Fruit fly (Drosophila melanogaster) whole organism, pupa: Measurements from ENCODE around the gene ldbr.

ENCODE experiments used
- CG10348 ChIP-seq: fragments of 200-800 bp; sonication (Bioruptor generic); IDR thresholded peaks from 2 replicates; pipeline ENCODE4 v1.3.6; 2022; ENCODE audit warnings: missing biosample characterization, missing genetic modification characterization
- CG12605 ChIP-seq: fragments of 200-800 bp; sonication (Bioruptor generic); IDR thresholded peaks from 2 replicates; pipeline ENCODE4 v1.3.6; 2022; ENCODE audit warnings: missing biosample characterization, missing genetic modification characterization
- CG13204 ChIP-seq: fragments of 200-800 bp; sonication (Bioruptor generic); optimal IDR thresholded peaks from 2 replicates; lab custom pipeline; 2018; ENCODE audit warnings: missing biosample characterization, mild to moderate bottlenecking, missing genetic modification characterization, moderate library complexity
- CG14655 ChIP-seq: fragments of 200-800 bp; sonication (Bioruptor generic); optimal IDR thresholded peaks from 3 replicates; lab custom pipeline; 2017; ENCODE audit warnings: mild to moderate bottlenecking, missing biosample characterization, missing genetic modification reagents, missing genetic modification characterization
- CG15710 ChIP-seq: fragments of 200-800 bp; sonication (Bioruptor generic); optimal IDR thresholded peaks from 2 replicates; lab custom pipeline; 2018; ENCODE audit warnings: missing biosample characterization, mild to moderate bottlenecking, missing genetic modification characterization, moderate library complexity
- CG17806 ChIP-seq: fragments of 200-800 bp; sonication (Bioruptor generic); optimal IDR thresholded peaks from 2 replicates; lab custom pipeline; 2018; ENCODE audit warnings: missing biosample characterization, mild to moderate bottlenecking, missing genetic modification characterization, moderate library complexity
- CG32121 ChIP-seq: fragments of 200-800 bp; sonication (Bioruptor generic); IDR thresholded peaks from 2 replicates; pipeline ENCODE4 v1.3.6; 2022; ENCODE audit warnings: missing biosample characterization, missing genetic modification characterization
- CG34367 ChIP-seq: fragments of 200-800 bp; sonication (Bioruptor generic); optimal IDR thresholded peaks from 2 replicates; lab custom pipeline; 2018; ENCODE audit warnings: missing biosample characterization, mild to moderate bottlenecking, missing genetic modification characterization
- CG4496 ChIP-seq: fragments of 200-800 bp; sonication (Bioruptor generic); IDR thresholded peaks from 3 replicates; pipeline ENCODE4 v1.3.6; 2022; ENCODE audit warnings: missing biosample characterization, missing genetic modification characterization
- CG8159 ChIP-seq: fragments of 200-800 bp; sonication (Bioruptor generic); optimal IDR thresholded peaks from 3 replicates; lab custom pipeline; 2018; ENCODE audit warnings: missing biosample characterization, mild to moderate bottlenecking, missing genetic modification characterization, moderate library complexity
- CG8301 ChIP-seq: fragments of 200-800 bp; sonication (Bioruptor generic); optimal IDR thresholded peaks from 2 replicates; lab custom pipeline; 2018; ENCODE audit warnings: missing biosample characterization, mild to moderate bottlenecking, missing genetic modification characterization
- CG9948 ChIP-seq: fragments of 200-800 bp; sonication (Bioruptor generic); optimal IDR thresholded peaks from 2 replicates; lab custom pipeline; 2018; ENCODE audit warnings: missing biosample characterization, mild to moderate bottlenecking, missing genetic modification characterization, moderate library complexity
- D1 ChIP-seq: fragments of 200-800 bp; sonication (Bioruptor generic); optimal IDR thresholded peaks from 2 replicates; lab custom pipeline; 2018; ENCODE audit warnings: missing biosample characterization, mild to moderate bottlenecking, missing genetic modification characterization, moderate library complexity
- EcR ChIP-seq: fragments of 200-800 bp; sonication (Bioruptor generic); optimal IDR thresholded peaks from 3 replicates; lab custom pipeline; 2019; ENCODE audit warnings: missing biosample characterization, missing genetic modification characterization, mild to moderate bottlenecking, moderate library complexity, missing genetic modification reagents
- Ets98B ChIP-seq: fragments of 200-800 bp; sonication (Bioruptor generic); IDR thresholded peaks from 2 replicates; pipeline ENCODE4 v1.3.6; 2022; ENCODE audit warnings: missing biosample characterization, missing genetic modification characterization
- Pif1A ChIP-seq: fragments of 200-800 bp; sonication (Bioruptor generic); optimal IDR thresholded peaks from 3 replicates; lab custom pipeline; 2016; ENCODE audit warnings: missing biosample characterization, missing genetic modification characterization
- Pif1B ChIP-seq: fragments of 200-800 bp; sonication (Bioruptor generic); optimal IDR thresholded peaks from 3 replicates; lab custom pipeline; 2016; ENCODE audit warnings: missing biosample characterization, missing genetic modification characterization
- Snoo ChIP-seq: fragments of 200-800 bp; sonication (Bioruptor generic); optimal IDR thresholded peaks from 3 replicates; lab custom pipeline; 2017; ENCODE audit warnings: missing biosample characterization, mild to moderate bottlenecking, missing genetic modification characterization, inconsistent platforms
- fd96Ca ChIP-seq: fragments of 200-800 bp; sonication (Bioruptor generic); IDR thresholded peaks from 3 replicates; pipeline ENCODE4 v1.3.6; 2022; ENCODE audit warnings: missing biosample characterization, missing genetic modification characterization
- gl ChIP-seq: fragments of 200-800 bp; sonication (Bioruptor generic); optimal IDR thresholded peaks from 2 replicates; lab custom pipeline; 2018; ENCODE audit warnings: missing biosample characterization, mild to moderate bottlenecking, missing genetic modification characterization
- rn ChIP-seq: fragments of 200-800 bp; sonication (Bioruptor generic); IDR thresholded peaks from 2 replicates; pipeline ENCODE4 v1.3.6; 2022; ENCODE audit warnings: missing biosample characterization, missing genetic modification characterization

ldbr gene

DNA sequence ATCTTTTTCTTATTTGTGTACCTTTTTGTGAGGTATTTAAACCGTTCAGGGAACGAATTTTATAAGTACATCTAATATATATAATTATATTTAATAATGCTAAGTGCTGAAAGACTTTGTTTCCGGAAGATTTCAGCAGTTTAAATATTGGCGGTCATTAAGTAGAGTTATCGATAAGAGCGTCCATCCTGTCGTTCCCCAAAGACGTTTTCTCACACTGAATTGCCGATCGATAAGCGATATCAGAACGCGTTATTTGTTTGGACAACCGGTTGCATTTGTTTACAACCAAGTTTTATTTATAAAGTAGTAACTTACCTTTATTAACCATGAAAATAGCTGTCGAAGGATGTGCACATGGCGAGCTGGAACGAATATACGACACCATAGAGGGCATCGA is at the start of gene ldbr:
Gene ldbr, plus strand, starts transcription at position 238 of the 400 bp plus-strand sequence.
- no peak for TF ChIP-seq CG8159 (tag; lab: Kevin White, UChicago)
- peak; percentile 12 for TF ChIP-seq Snoo (tag; lab: Kevin White, UChicago)
- TF ChIP-seq, all 21 proteins: peak for 1

DNA sequence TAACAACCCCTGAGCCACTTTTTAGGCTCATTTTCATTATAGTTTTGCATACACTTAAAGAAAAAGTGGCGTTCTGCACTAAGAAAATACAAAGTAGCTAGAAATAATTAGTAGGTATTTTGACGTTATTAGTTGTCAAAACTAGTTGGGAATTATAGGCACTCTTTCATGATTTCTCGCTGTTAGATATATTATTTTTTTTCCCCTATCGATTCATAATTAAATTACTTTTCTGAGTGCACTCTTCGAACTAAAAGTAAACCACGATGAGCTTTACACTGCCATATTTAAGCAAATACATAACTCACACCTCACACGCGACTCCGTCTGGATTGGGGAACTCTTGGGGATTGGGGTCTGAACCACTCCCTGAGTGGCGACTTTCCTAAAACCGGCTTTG is 48.9 kb upstream of the ldbr start:
- TF ChIP-seq CG17806 (tag; lab: Kevin White, UChicago) (peak; percentile 40), EcR (GFP tag; lab: Kevin White, UChicago) (no peak), CG8159 (tag; lab: Kevin White, UChicago) (peak; percentile 46), Pif1B (GFP tag; lab: Kevin White, UChicago) (peak; percentile 48), CG13204 (no peak), Snoo (tag; lab: Kevin White, UChicago) (peak; percentile 27), CG8301 (tag; lab: Kevin White, UChicago) (peak; percentile 81), CG15710 (tag; lab: Kevin White, UChicago) (no peak), CG34367 (tag; lab: Kevin White, UChicago) (no peak), CG9948 (tag; lab: Kevin White, UChicago) (peak; percentile 62), rn (GFP tag; lab: Robert Waterston, UW) (peak; percentile 51; the same call in 1 of the 2 replicates), CG14655 (GFP tag; lab: Kevin White, UChicago) (peak; percentile 84), CG10348 (GFP tag; lab: Robert Waterston, UW) (no peak), CG32121 (peak; percentile 72), Ets98B (GFP tag; lab: Robert Waterston, UW) (peak; percentile 70), Pif1A (peak; percentile 49), gl (no peak), D1 (tag; lab: Kevin White, UChicago) (no peak), CG12605 (GFP tag; lab: Robert Waterston, UW) (peak; percentile 35; the same call in 1 of the 2 replicates), fd96Ca (GFP tag; lab: Robert Waterston, UW) (no peak), CG4496 (peak; percentile 77)

DNA sequence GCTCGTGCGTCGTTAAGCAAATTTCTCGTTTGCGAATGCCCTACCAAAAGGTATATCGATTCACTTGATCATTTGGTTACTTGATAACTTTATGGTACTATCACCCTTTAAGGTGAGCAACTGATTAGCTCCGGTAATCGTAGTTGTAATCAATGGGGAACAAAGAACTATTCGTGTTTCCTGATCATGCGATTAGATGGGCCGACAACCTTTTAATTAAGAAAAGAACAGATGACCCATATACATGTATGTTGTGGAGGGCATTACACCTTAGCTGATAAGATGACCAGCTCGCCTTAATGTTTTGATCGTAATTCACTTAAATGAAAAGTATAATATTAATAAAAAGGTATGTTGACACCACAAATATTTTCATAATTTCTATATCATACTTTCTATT is 48.3 kb upstream of the ldbr start:
- TF ChIP-seq CG14655 (GFP tag; lab: Kevin White, UChicago) (peak; percentile 37), CG8301 (tag; lab: Kevin White, UChicago) (peak; percentile 33), CG9948 (tag; lab: Kevin White, UChicago) (no peak), CG17806 (tag; lab: Kevin White, UChicago) (no peak)

DNA sequence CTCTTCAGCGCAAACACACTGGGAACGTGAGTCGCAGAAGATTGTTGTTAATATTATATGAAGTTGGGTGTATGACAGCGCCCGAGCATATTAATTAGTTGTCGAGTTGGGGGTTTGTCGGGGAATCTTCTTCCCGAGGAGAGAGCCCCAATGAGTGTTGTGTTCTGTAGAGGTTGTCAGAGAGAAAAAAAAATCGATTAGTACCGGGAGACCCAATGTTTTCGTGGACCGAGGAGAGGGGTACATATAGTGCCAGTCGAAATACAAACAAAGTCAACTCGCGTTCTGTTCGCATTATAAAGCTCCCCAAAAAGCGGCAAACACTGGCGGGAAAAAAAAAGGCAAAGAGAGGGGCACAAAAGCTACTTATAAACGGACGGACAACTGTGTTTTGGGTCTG is 47.8 kb upstream of the ldbr start:
- TF ChIP-seq CG10348 (GFP tag; lab: Robert Waterston, UW) (no peak), rn (GFP tag; lab: Robert Waterston, UW) (no peak), CG34367 (tag; lab: Kevin White, UChicago) (no peak), CG14655 (GFP tag; lab: Kevin White, UChicago) (no peak), D1 (tag; lab: Kevin White, UChicago) (no peak), Pif1B (GFP tag; lab: Kevin White, UChicago) (no peak)
- TF ChIP-seq, all 21 proteins: peak for 0

DNA sequence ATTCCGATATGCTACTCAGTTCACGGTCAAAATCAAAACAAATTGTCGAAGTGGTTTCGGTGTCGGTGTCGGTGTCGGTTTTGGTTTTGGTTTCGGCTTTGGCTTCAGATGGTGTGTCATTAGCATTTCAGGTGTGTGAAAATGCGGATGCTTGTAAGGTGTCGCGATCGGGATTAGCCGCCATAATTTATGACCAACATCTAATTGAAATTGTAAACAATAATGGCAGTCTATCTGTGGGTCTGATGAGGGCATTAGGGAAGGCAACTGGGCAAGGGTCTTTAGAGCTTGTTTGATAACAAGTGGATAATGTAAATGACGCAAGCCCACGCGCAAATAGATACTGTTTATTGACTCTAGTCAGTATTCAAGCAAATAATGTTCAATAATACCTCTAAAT is 46.7 kb upstream of the ldbr start:
- TF ChIP-seq CG8301 (tag; lab: Kevin White, UChicago) (no peak), CG32121 (no peak), CG4496 (no peak), Snoo (tag; lab: Kevin White, UChicago) (no peak), CG9948 (tag; lab: Kevin White, UChicago) (no peak), CG17806 (tag; lab: Kevin White, UChicago) (no peak), CG34367 (tag; lab: Kevin White, UChicago) (no peak), EcR (GFP tag; lab: Kevin White, UChicago) (no peak), fd96Ca (GFP tag; lab: Robert Waterston, UW) (no peak), CG15710 (tag; lab: Kevin White, UChicago) (no peak), gl (no peak)

DNA sequence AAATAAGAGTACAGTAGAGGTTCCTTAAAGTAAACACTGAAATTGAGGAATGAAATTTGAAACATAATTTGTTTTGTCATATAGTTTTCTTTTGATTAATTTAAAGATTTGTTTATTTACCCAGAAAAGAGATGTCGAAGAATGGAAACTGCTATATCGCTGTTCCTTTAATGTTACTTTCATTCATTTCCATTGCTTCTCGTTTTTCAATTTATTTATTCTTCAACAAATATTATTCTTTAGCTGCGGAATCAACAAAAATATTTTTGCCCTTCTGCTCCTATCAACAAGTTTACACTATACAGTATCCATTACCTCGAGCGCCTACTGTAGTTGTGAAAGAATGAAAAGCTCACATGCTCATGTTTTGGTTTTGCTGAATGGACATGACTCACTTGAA is 45.5 kb upstream of the ldbr start:
- TF ChIP-seq CG17806 (tag; lab: Kevin White, UChicago) (peak; percentile 28), Snoo (tag; lab: Kevin White, UChicago) (no peak), Pif1B (GFP tag; lab: Kevin White, UChicago) (peak; percentile 17), gl (no peak), CG34367 (tag; lab: Kevin White, UChicago) (no peak), EcR (GFP tag; lab: Kevin White, UChicago) (no peak), CG32121 (no peak), CG13204 (no peak), D1 (tag; lab: Kevin White, UChicago) (no peak), Ets98B (GFP tag; lab: Robert Waterston, UW) (no peak), CG4496 (0 out of 3 replicates have a peak, but pooled peaks have one; percentile 27), CG14655 (GFP tag; lab: Kevin White, UChicago) (peak; percentile 24), rn (GFP tag; lab: Robert Waterston, UW) (no peak), CG9948 (tag; lab: Kevin White, UChicago) (peak; percentile 29), CG10348 (GFP tag; lab: Robert Waterston, UW) (no peak), CG15710 (tag; lab: Kevin White, UChicago) (peak; percentile 21), CG8159 (tag; lab: Kevin White, UChicago) (peak; percentile 41), Pif1A (peak; percentile 16), CG8301 (tag; lab: Kevin White, UChicago) (peak; percentile 10), CG12605 (GFP tag; lab: Robert Waterston, UW) (no peak), fd96Ca (GFP tag; lab: Robert Waterston, UW) (no peak)
